Fruit fly (Drosophila melanogaster): ENCODE data around the gene cac.
A peak's percentile ranks its signal among the peaks of the same experiment; 100 is the strongest.

cac gene

dm6 chrX:11984987-11985386, at the start of gene cac:
Gene cac (minus strand): TSS chrX:11985087.
- TF ChIP-seq CG17801 (GFP tag; optimal IDR thresholded peaks at IDR 0.05; ENCODE audit: partially characterized antibody), result no peak

dm6 chrX:12032136-12032682, 47.3 kb upstream of the cac start, which contains the start of gene Cyp318a1:
Gene Cyp318a1 (plus strand): TSS chrX:12032632.
- TF ChIP-seq CG17801 (GFP tag; optimal IDR thresholded peaks at IDR 0.05; ENCODE audit: partially characterized antibody), result no peak

dm6 chrX:12031400-12031799, 46.5 kb upstream of the cac start, which contains the start of gene Cyp311a1:
Gene Cyp311a1 (minus strand): TSS chrX:12031465.
- TF ChIP-seq CG17801 (GFP tag; optimal IDR thresholded peaks at IDR 0.05; ENCODE audit: partially characterized antibody), result no peak

- peak; percentile 51 for TF ChIP-seq CG17801 (GFP tag; optimal IDR thresholded peaks at IDR 0.05; ENCODE audit: partially characterized antibody)
Observed at dm6 chrX:12028825-12029514, 44.1 kb upstream of the cac start, which contains the start of gene Usp7. Gene Usp7 (minus strand): TSS chrX:12029032.

- TF ChIP-seq CG17801 (GFP tag; optimal IDR thresholded peaks at IDR 0.05; ENCODE audit: partially characterized antibody), result no peak
Observed at dm6 chrX:12021750-12022149, 36.9 kb upstream of the cac start.

- no peak for TF ChIP-seq CG17801 (GFP tag; optimal IDR thresholded peaks at IDR 0.05; ENCODE audit: partially characterized antibody)
Observed at dm6 chrX:12020857-12021256, 36.0 kb upstream of the cac start, which contains the start of gene Tango4. Gene Tango4 (plus strand): TSS chrX:12021068.

- no peak for TF ChIP-seq CG17801 (GFP tag; optimal IDR thresholded peaks at IDR 0.05; ENCODE audit: partially characterized antibody)
Observed at dm6 chrX:12018440-12019101, 33.7 kb upstream of the cac start, which contains the start of gene Lsm12a. Gene Lsm12a (plus strand): TSS chrX:12018640.

- TF ChIP-seq CG17801 (GFP tag; optimal IDR thresholded peaks at IDR 0.05; ENCODE audit: partially characterized antibody), result no peak
Observed at dm6 chrX:12017815-12018439, 33.0 kb upstream of the cac start, which contains the start of gene Chrac-16. Gene Chrac-16 (minus strand): TSS chrX:12017961.

dm6 chrX:12014800-12015389, 30.0 kb upstream of the cac start:
- TF ChIP-seq CG17801 (GFP tag; optimal IDR thresholded peaks at IDR 0.05; ENCODE audit: partially characterized antibody), result peak; percentile 31

dm6 chrX:12014131-12014530, 29.2 kb upstream of the cac start:
- TF ChIP-seq CG17801 (GFP tag; optimal IDR thresholded peaks at IDR 0.05; ENCODE audit: partially characterized antibody), result no peak

dm6 chrX:12013098-12013493, 28.2 kb upstream of the cac start:
- TF ChIP-seq CG17801 (GFP tag; optimal IDR thresholded peaks at IDR 0.05; ENCODE audit: partially characterized antibody), result no peak

- no peak for TF ChIP-seq CG17801 (GFP tag; optimal IDR thresholded peaks at IDR 0.05; ENCODE audit: partially characterized antibody)
Observed at dm6 chrX:12012149-12013097, 27.5 kb upstream of the cac start, which contains the start of the genes CG1492 and regucalcin. Gene CG1492 (minus strand): TSS chrX:12012211. Gene regucalcin (plus strand): TSS chrX:12012377.

- no peak for TF ChIP-seq CG17801 (GFP tag; optimal IDR thresholded peaks at IDR 0.05; ENCODE audit: partially characterized antibody)
Observed at dm6 chrX:12007593-12007992, 22.7 kb upstream of the cac start.
